Fruit fly (Drosophila melanogaster) whole organism, embryonic: ENCODE measurements around the gene CG10710.
A peak's percentile ranks its signal among the peaks of the same experiment; 100 is the strongest.

Source experiments
- ATbp ChIP-seq: fragments of 200-800 bp; sonication (Bioruptor generic); optimal IDR thresholded peaks from 2 replicates; lab custom pipeline; 2017; ENCODE audit warnings: missing biosample characterization, mild to moderate bottlenecking, missing genetic modification characterization, missing genetic modification reagents
- CG10543 ChIP-seq: fragments of 200-800 bp; sonication (Bioruptor generic); optimal IDR thresholded peaks from 3 replicates; lab custom pipeline; 2017; ENCODE audit warnings: missing biosample characterization, mild to moderate bottlenecking, missing genetic modification characterization, moderate library complexity
- CG11695 ChIP-seq: fragments of 200-800 bp; sonication (Bioruptor generic); IDR thresholded peaks from 3 replicates; pipeline ENCODE4 v1.3.6; 2022; ENCODE audit warnings: missing biosample characterization, missing genetic modification characterization
- CG14050 ChIP-seq: fragments of 200-800 bp; sonication (Bioruptor generic); IDR thresholded peaks from 3 replicates; pipeline ENCODE4 v1.3.6; 2022; ENCODE audit warnings: missing biosample characterization, missing genetic modification characterization
- CG15073 ChIP-seq: fragments of 200-800 bp; sonication (Bioruptor generic); optimal IDR thresholded peaks from 2 replicates; lab custom pipeline; 2016; ENCODE audit warnings: missing biosample characterization, missing genetic modification characterization
- CG15269 ChIP-seq: fragments of 200-800 bp; sonication (Bioruptor generic); optimal IDR thresholded peaks from 2 replicates; lab custom pipeline; 2018; ENCODE audit warnings: missing biosample characterization, mild to moderate bottlenecking, missing genetic modification characterization, moderate library complexity
- CG1603 ChIP-seq: fragments of 200-800 bp; sonication (Bioruptor generic); optimal IDR thresholded peaks from 2 replicates; lab custom pipeline; 2019; ENCODE audit warnings: missing biosample characterization, mild to moderate bottlenecking, missing genetic modification characterization, moderate library complexity
- CG17328 ChIP-seq: fragments of 200-800 bp; sonication (Bioruptor generic); IDR thresholded peaks from 2 replicates; pipeline ENCODE4 v1.3.6; 2022; ENCODE audit warnings: missing biosample characterization, missing genetic modification characterization
- CG17361 ChIP-seq: fragments of 200-800 bp; sonication (Bioruptor generic); IDR thresholded peaks from 3 replicates; pipeline ENCODE4 v1.3.6; 2022; ENCODE audit warnings: missing biosample characterization, missing genetic modification characterization
- CG18262 ChIP-seq: fragments of 200-800 bp; optimal IDR thresholded peaks from 3 replicates; lab custom pipeline; 2019; ENCODE audit warnings: missing biosample characterization, mild to moderate bottlenecking, missing genetic modification characterization, moderate library complexity
- CG2116 ChIP-seq: fragments of 200-800 bp; sonication (Bioruptor generic); optimal IDR thresholded peaks from 3 replicates; lab custom pipeline; 2018; ENCODE audit warnings: missing biosample characterization, mild to moderate bottlenecking, missing genetic modification characterization
- CG2129 ChIP-seq: fragments of 200-800 bp; sonication (Bioruptor generic); IDR thresholded peaks from 2 replicates; pipeline ENCODE4 v1.3.6; 2022; ENCODE audit warnings: missing biosample characterization, missing genetic modification characterization; ENCODE audit not compliant: partially characterized antibody
- CG31441 ChIP-seq: fragments of 200-800 bp; sonication (Bioruptor generic); IDR thresholded peaks from 2 replicates; pipeline ENCODE4 v1.3.6; 2022; ENCODE audit warnings: missing biosample characterization, missing genetic modification characterization
- CG3281 ChIP-seq: fragments of 200-800 bp; sonication (Bioruptor generic); optimal IDR thresholded peaks from 3 replicates; lab custom pipeline; 2017; ENCODE audit warnings: missing biosample characterization, mild to moderate bottlenecking, missing genetic modification characterization
- CG4328 ChIP-seq: fragments of 200-800 bp; sonication (Bioruptor generic); optimal IDR thresholded peaks from 3 replicates; lab custom pipeline; 2017; ENCODE audit warnings: missing biosample characterization, missing genetic modification reagents, missing genetic modification characterization
- CG4360 ChIP-seq: fragments of 200-800 bp; sonication (Bioruptor generic); IDR thresholded peaks from 2 replicates; pipeline ENCODE4 v1.3.6; 2022; ENCODE audit warnings: missing biosample characterization, missing genetic modification characterization
- CG6689 ChIP-seq: fragments of 200-800 bp; sonication (Bioruptor generic); IDR thresholded peaks from 2 replicates; pipeline ENCODE4 v1.3.6; 2022; ENCODE audit warnings: missing biosample characterization, missing genetic modification characterization
- CG6765 ChIP-seq: fragments of 200-800 bp; sonication (Bioruptor generic); optimal IDR thresholded peaks from 3 replicates; lab custom pipeline; 2017; ENCODE audit warnings: missing biosample characterization, mild to moderate bottlenecking, missing genetic modification characterization
- CG6813 ChIP-seq: fragments of 200-800 bp; sonication (Bioruptor generic); optimal IDR thresholded peaks from 2 replicates; lab custom pipeline; 2017; ENCODE audit warnings: missing biosample characterization, missing genetic modification characterization, mild to moderate bottlenecking, moderate library complexity, missing genetic modification reagents
- D19B ChIP-seq: fragments of 200-800 bp; sonication (Bioruptor generic); optimal IDR thresholded peaks from 2 replicates; lab custom pipeline; 2017; ENCODE audit warnings: missing biosample characterization, mild to moderate bottlenecking, missing genetic modification characterization
- Dp ChIP-seq: fragments of 200-800 bp; sonication (Bioruptor generic); optimal IDR thresholded peaks from 2 replicates; lab custom pipeline; 2018; ENCODE audit warnings: missing biosample characterization, mild to moderate bottlenecking, missing genetic modification characterization, moderate library complexity
- HLH3B ChIP-seq: fragments of 200-800 bp; sonication (Bioruptor generic); IDR thresholded peaks from 2 replicates; pipeline ENCODE4 v1.3.6; 2022; ENCODE audit warnings: missing biosample characterization, missing genetic modification characterization
- NK7.1 ChIP-seq: fragments of 200-800 bp; sonication (Bioruptor generic); optimal IDR thresholded peaks from 3 replicates; lab custom pipeline; 2016; ENCODE audit warnings: missing biosample characterization, missing genetic modification characterization
- PHDP ChIP-seq: fragments of 200-800 bp; sonication (Bioruptor generic); optimal IDR thresholded peaks from 3 replicates; lab custom pipeline; 2018; ENCODE audit warnings: missing biosample characterization, mild to moderate bottlenecking, missing genetic modification characterization, moderate library complexity
- Ravus ChIP-seq: fragments of 200-800 bp; sonication (Bioruptor generic); IDR thresholded peaks from 2 replicates; pipeline ENCODE4 v1.3.6; 2022; ENCODE audit warnings: missing biosample characterization, missing genetic modification characterization
- Sry-β ChIP-seq: fragments of 200-800 bp; sonication (Bioruptor generic); optimal IDR thresholded peaks from 2 replicates; lab custom pipeline; 2018; ENCODE audit warnings: missing biosample characterization, mild to moderate bottlenecking, missing genetic modification characterization, moderate library complexity
- Taf1 ChIP-seq: fragments of 200-800 bp; sonication (Bioruptor generic); IDR thresholded peaks from 2 replicates; pipeline ENCODE4 v1.3.6; 2022; ENCODE audit warnings: missing biosample characterization, missing genetic modification characterization
- Trl ChIP-seq, 3 experiments: fragments of >200 bp in 2 of 3; fragments of 200-800 bp in 1 of 3; sonication (Bioruptor generic) in 1 of 3; optimal IDR thresholded peaks; 2 replicates in 1 of 3; 3 replicates in 2 of 3; lab custom pipeline; 2016 to 2017; ENCODE audit warnings: missing biosample characterization in 1 of 3, missing genetic modification characterization in 1 of 3
- Vsx1 ChIP-seq: fragments of 200-800 bp; sonication (Bioruptor generic); optimal IDR thresholded peaks from 2 replicates; lab custom pipeline; 2017; ENCODE audit warnings: missing biosample characterization, mild to moderate bottlenecking, missing genetic modification characterization, missing genetic modification reagents
- Xrp1 ChIP-seq: fragments of 200-800 bp; sonication (Bioruptor generic); IDR thresholded peaks from 2 replicates; pipeline ENCODE4 v1.3.6; 2022; ENCODE audit warnings: missing biosample characterization, missing genetic modification characterization
- amos ChIP-seq: fragments of 200-800 bp; sonication (Bioruptor generic); IDR thresholded peaks from 2 replicates; pipeline ENCODE4 v1.3.6; 2022; ENCODE audit warnings: missing biosample characterization, missing genetic modification characterization; ENCODE audit not compliant: partially characterized antibody
- ato ChIP-seq: fragments of 200-800 bp; sonication (Bioruptor generic); IDR thresholded peaks from 2 replicates; pipeline ENCODE4 v1.3.6; 2022; ENCODE audit warnings: missing biosample characterization, missing genetic modification characterization; ENCODE audit not compliant: partially characterized antibody
- danr ChIP-seq: fragments of 200-800 bp; sonication (Bioruptor generic); IDR thresholded peaks from 2 replicates; pipeline ENCODE4 v1.3.6; 2022; ENCODE audit warnings: missing biosample characterization, missing genetic modification characterization
- dysf ChIP-seq: fragments of 200-800 bp; sonication (Bioruptor generic); IDR thresholded peaks from 3 replicates; pipeline ENCODE4 v1.3.6; 2022; ENCODE audit warnings: missing biosample characterization, missing genetic modification characterization
- h ChIP-seq: fragments of >200 bp; optimal IDR thresholded peaks from 2 replicates; lab custom pipeline; 2017
- nerfin-1 ChIP-seq: fragments of 200-800 bp; sonication (Bioruptor generic); optimal IDR thresholded peaks from 3 replicates; lab custom pipeline; 2019; ENCODE audit warnings: missing biosample characterization, mild to moderate bottlenecking, missing genetic modification characterization, moderate library complexity
- oc ChIP-seq: fragments of 200-800 bp; sonication (Bioruptor generic); optimal IDR thresholded peaks from 2 replicates; lab custom pipeline; 2018; ENCODE audit warnings: missing biosample characterization, mild to moderate bottlenecking, missing genetic modification characterization, moderate library complexity
- pita ChIP-seq: fragments of 200-800 bp; sonication (Bioruptor generic); optimal IDR thresholded peaks from 2 replicates; lab custom pipeline; 2017; ENCODE audit warnings: missing biosample characterization, mild to moderate bottlenecking, missing genetic modification characterization
- pros ChIP-seq: fragments of 200-800 bp; sonication (Bioruptor generic); optimal IDR thresholded peaks from 3 replicates; lab custom pipeline; 2019; ENCODE audit warnings: missing biosample characterization, mild to moderate bottlenecking, missing genetic modification characterization, moderate library complexity
- psq ChIP-seq: fragments of 200-800 bp; sonication (Bioruptor generic); optimal IDR thresholded peaks from 2 replicates; lab custom pipeline; 2017; ENCODE audit warnings: missing biosample characterization, missing genetic modification characterization
- pzg ChIP-seq: fragments of 200-800 bp; sonication (Bioruptor generic); optimal IDR thresholded peaks from 3 replicates; lab custom pipeline; 2018; ENCODE audit warnings: missing biosample characterization, mild to moderate bottlenecking, missing genetic modification characterization, moderate library complexity
- salm ChIP-seq: fragments of 200-800 bp; sonication (Bioruptor generic); optimal IDR thresholded peaks from 2 replicates; lab custom pipeline; 2018; ENCODE audit warnings: missing biosample characterization, mild to moderate bottlenecking, missing genetic modification characterization
- so ChIP-seq: fragments of 200-800 bp; sonication (Bioruptor generic); IDR thresholded peaks from 3 replicates; pipeline ENCODE4 v1.3.6; 2022; ENCODE audit warnings: missing biosample characterization, missing genetic modification characterization
- sqz ChIP-seq: fragments of 200-800 bp; sonication (Bioruptor generic); optimal IDR thresholded peaks from 3 replicates; lab custom pipeline; 2018; ENCODE audit warnings: missing biosample characterization, mild to moderate bottlenecking, missing genetic modification characterization
- stc ChIP-seq: fragments of 200-800 bp; sonication (Bioruptor generic); IDR thresholded peaks from 2 replicates; pipeline ENCODE4 v1.3.6; 2022; ENCODE audit warnings: missing biosample characterization, missing genetic modification characterization
- vvl ChIP-seq: fragments of 200-800 bp; sonication (Bioruptor generic); IDR thresholded peaks from 2 replicates; pipeline ENCODE4 v1.3.6; 2022; ENCODE audit warnings: missing biosample characterization, missing genetic modification characterization
- zen2 ChIP-seq: fragments of 200-800 bp; sonication (Bioruptor generic); IDR thresholded peaks from 3 replicates; pipeline ENCODE4 v1.3.6; 2022; ENCODE audit warnings: missing biosample characterization, missing genetic modification characterization; ENCODE audit not compliant: partially characterized antibody
- zfh1 ChIP-seq: fragments of 200-800 bp; sonication (Bioruptor generic); IDR thresholded peaks from 3 replicates; pipeline ENCODE4 v1.3.6; 2022; ENCODE audit warnings: missing biosample characterization, missing genetic modification characterization
- zfh2 ChIP-seq: fragments of 200-800 bp; sonication (Bioruptor generic); optimal IDR thresholded peaks from 2 replicates; lab custom pipeline; 2016; ENCODE audit warnings: missing biosample characterization, missing genetic modification characterization

CG10710 gene

DNA sequence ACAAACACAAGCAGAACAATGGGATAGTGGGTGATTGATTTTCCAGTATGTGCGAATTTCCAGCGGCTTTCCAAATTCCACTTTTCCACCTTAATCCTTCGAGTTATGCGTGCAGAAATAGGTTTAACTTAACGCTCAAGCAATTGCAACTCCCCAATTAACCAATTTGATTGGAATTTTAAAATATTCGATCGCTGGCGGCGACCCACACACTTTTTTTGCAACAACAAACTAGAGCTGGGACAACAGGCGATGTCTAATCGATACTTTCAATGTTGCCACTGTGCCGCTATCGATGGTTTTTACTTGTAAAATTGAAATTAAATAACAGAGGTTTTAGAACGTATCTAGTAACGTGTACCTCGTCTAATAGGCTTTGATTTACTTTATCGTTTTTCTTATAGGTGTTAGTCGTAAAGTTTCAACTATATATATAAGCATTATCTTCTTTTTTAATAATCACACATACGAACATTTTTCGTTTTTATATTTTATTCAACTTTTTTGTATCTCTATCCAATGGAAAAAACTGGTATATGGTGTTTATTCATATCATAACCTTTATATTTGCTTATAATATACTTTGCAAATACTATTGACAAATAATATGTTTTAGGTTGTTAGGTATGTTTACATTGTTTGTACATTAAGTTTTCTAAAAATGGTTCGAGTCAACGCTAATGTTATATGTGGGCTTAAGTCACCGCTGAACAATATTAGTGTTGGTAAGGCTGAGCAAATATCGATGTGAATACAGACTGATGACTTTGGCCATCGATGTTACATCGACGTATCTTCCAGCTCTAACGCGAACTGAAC is 33.2 kb downstream of the CG10710 start, which contains the start of the genes Abp1 and Tgi (continued):
- TF ChIP-seq CG4360, result peak; percentile 75
- TF ChIP-seq sqz (GFP tag; lab: Kevin White, UChicago), result no peak
- TF ChIP-seq CG31441 (GFP tag; lab: Robert Waterston, UW), result peak; percentile 16; the same call in 1 of the 2 replicates
- no peak for TF ChIP-seq dysf (GFP tag; lab: Robert Waterston, UW)
- peak; percentile 88 for TF ChIP-seq pzg (GFP tag; lab: Kevin White, UChicago)
- TF ChIP-seq danr (GFP tag; lab: Robert Waterston, UW), result no peak
- TF ChIP-seq CG10543 (GFP tag; lab: Kevin White, UChicago), result no peak
- no peak for TF ChIP-seq CG18262 (tag; lab: Kevin White, UChicago)
- TF ChIP-seq vvl, result peak; percentile 12; the same call in 1 of the 2 replicates
- TF ChIP-seq Vsx1 (GFP tag; lab: Kevin White, UChicago), result no peak
- TF ChIP-seq Dp (GFP tag; lab: Kevin White, UChicago), result peak; percentile 54
- no peak for TF ChIP-seq CG15073
- TF ChIP-seq Trl (optimal IDR thresholded peaks at IDR 0.05; lab: Kevin White, UChicago), result no peak
- no peak for TF ChIP-seq Trl (GFP tag; optimal IDR thresholded peaks at IDR 0.05; lab: Kevin White, UChicago)
- no peak for TF ChIP-seq CG6813
- no peak for TF ChIP-seq CG4328
- TF ChIP-seq CG2129 (GFP tag; lab: Robert Waterston, UW), result peak; percentile 46
- TF ChIP-seq h, result no peak
- no peak for TF ChIP-seq CG17328
- TF ChIP-seq Sry-β (GFP tag; lab: Kevin White, UChicago), result no peak
- no peak for TF ChIP-seq D19B
- no peak for TF ChIP-seq pros (GFP tag; lab: Kevin White, UChicago)
- TF ChIP-seq CG14050 (GFP tag; lab: Robert Waterston, UW), result no peak
- peak; percentile 53 for TF ChIP-seq PHDP (tag; lab: Kevin White, UChicago)
- TF ChIP-seq oc (tag; lab: Kevin White, UChicago), result no peak
- no peak for TF ChIP-seq Ravus (GFP tag; lab: Robert Waterston, UW)
- no peak for TF ChIP-seq so (GFP tag; lab: Robert Waterston, UW)
- TF ChIP-seq zen2, result peak; percentile 73
- no peak for TF ChIP-seq CG6765
- peak; percentile 95 for TF ChIP-seq amos (GFP tag; lab: Robert Waterston, UW)
- no peak for TF ChIP-seq ATbp (GFP tag; lab: Kevin White, UChicago)
- TF ChIP-seq psq, result no peak
- no peak for TF ChIP-seq CG6689 (GFP tag; lab: Robert Waterston, UW)
- no peak for TF ChIP-seq nerfin-1 (tag; lab: Kevin White, UChicago)
- TF ChIP-seq salm, result no peak
- no peak for TF ChIP-seq CG11695 (GFP tag; lab: Robert Waterston, UW)
- TF ChIP-seq zfh2 (GFP tag; lab: Kevin White, UChicago), result peak; percentile 52
- TF ChIP-seq CG2116 (GFP tag; lab: Kevin White, UChicago), result peak; percentile 73
- peak; percentile 34; the same call in 2 of the 3 replicates for TF ChIP-seq CG17361 (GFP tag; lab: Robert Waterston, UW)
- TF ChIP-seq zfh1 (GFP tag; lab: Robert Waterston, UW), result no peak
- TF ChIP-seq stc (GFP tag; lab: Robert Waterston, UW), result no peak
- no peak for TF ChIP-seq Xrp1
- no peak for TF ChIP-seq NK7.1
- no peak for TF ChIP-seq CG3281 (GFP tag; lab: Kevin White, UChicago)
- TF ChIP-seq Taf1, result no peak
- peak; percentile 78 for TF ChIP-seq pita (GFP tag; lab: Kevin White, UChicago)
- peak; percentile 79 for TF ChIP-seq ato (GFP tag; lab: Robert Waterston, UW)
- TF ChIP-seq CG1603 (tag; lab: Kevin White, UChicago), result peak; percentile 75
- no peak for TF ChIP-seq HLH3B (GFP tag; lab: Robert Waterston, UW)
- peak; percentile 21 for TF ChIP-seq CG15269 (tag; lab: Kevin White, UChicago)
